Worm (Caenorhabditis elegans) whole organism, late embryonic: ENCODE measurements around the gene B0507.7.
"Not testable (repeated sequence)": the region's sequence is repeated elsewhere in the genome, so short reads cannot be mapped to it uniquely, and the experiment has no call there.

ENCODE experiments used
- F13H6.1 ChIP-seq: sonication (generic microtip); optimal IDR thresholded peaks from 2 replicates; lab custom pipeline; 2016; ENCODE audit warnings: missing genetic modification characterization, missing compliant biosample characterization
- K09A11.1 ChIP-seq: sonication (generic microtip); optimal IDR thresholded peaks from 2 replicates; lab custom pipeline; 2017; ENCODE audit warnings: antibody characterized with exemption, mild to moderate bottlenecking, missing genetic modification characterization, missing compliant biosample characterization; ENCODE audit not compliant: insufficient read depth
- T23F11.4 ChIP-seq: fragments of 200-800 bp; sonication (Bioruptor generic); optimal IDR thresholded peaks from 2 replicates; lab custom pipeline; 2018; ENCODE audit warnings: mild to moderate bottlenecking, missing genetic modification characterization, missing compliant biosample characterization
- elt-4 ChIP-seq: sonication (generic microtip); optimal IDR thresholded peaks from 2 replicates; lab custom pipeline; 2016; ENCODE audit warnings: missing genetic modification characterization, missing compliant biosample characterization
- hlh-30 ChIP-seq: sonication (generic microtip); optimal IDR thresholded peaks from 2 replicates; lab custom pipeline; 2017; ENCODE audit warnings: antibody characterized with exemption, missing genetic modification characterization, missing compliant biosample characterization; ENCODE audit not compliant: insufficient read depth
- lim-6 ChIP-seq: sonication (generic microtip); optimal IDR thresholded peaks from 2 replicates; lab custom pipeline; 2016; ENCODE audit warnings: missing genetic modification characterization, missing compliant biosample characterization
- nfya-1 ChIP-seq: sonication (generic microtip); optimal IDR thresholded peaks from 2 replicates; lab custom pipeline; 2017; ENCODE audit warnings: missing genetic modification characterization, mild to moderate bottlenecking, missing compliant biosample characterization, antibody characterized with exemption, moderate library complexity
- pax-1 ChIP-seq: fragments of 150-350 bp; optimal IDR thresholded peaks from 2 replicates; lab custom pipeline; 2014; ENCODE audit warnings: missing biosample characterization, missing genetic modification characterization
- sox-2 ChIP-seq: fragments of 200-800 bp; sonication (Bioruptor generic); IDR thresholded peaks from 2 replicates; pipeline ENCODE4 v1.3.6; 2022; ENCODE audit warnings: missing genetic modification reagents, missing genetic modification characterization, missing compliant biosample characterization
- tbx-7 ChIP-seq: sonication (generic microtip); optimal IDR thresholded peaks from 2 replicates; lab custom pipeline; 2016; ENCODE audit warnings: missing genotype, missing genetic modification characterization, missing compliant biosample characterization
- unc-42 ChIP-seq: sonication (generic microtip); optimal IDR thresholded peaks from 2 replicates; lab custom pipeline; 2016; ENCODE audit warnings: missing genotype, missing genetic modification characterization, missing compliant biosample characterization
- zip-5 ChIP-seq: sonication (generic microtip); optimal IDR thresholded peaks from 2 replicates; lab custom pipeline; 2016; ENCODE audit warnings: missing genetic modification characterization, missing compliant biosample characterization

The B0507.7 gene

DNA sequence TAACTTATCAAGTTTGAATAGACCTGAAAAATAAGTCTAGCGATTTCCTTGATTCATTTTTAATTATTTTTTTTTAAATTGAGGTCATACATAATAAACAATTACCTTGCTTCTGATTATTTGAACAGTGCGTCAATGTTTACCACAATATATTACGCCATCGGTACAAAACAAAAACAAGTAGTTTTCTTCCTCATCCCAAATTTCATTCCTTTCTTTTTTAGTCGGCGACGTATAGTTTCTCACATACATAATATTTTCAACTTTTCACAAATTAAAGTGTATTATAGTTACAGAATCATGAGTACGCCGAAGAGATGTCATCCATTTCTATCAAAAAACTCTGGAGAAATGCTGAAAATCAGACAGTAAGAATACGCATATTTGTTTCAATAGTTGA, 32.3 kb downstream of the B0507.7 start, which contains the start of gene droe-8:
TSS of gene droe-8 (plus strand) at position 301 of the 400 bp plus-strand sequence.
- not testable (repeated sequence) for TF ChIP-seq sox-2 (GFP tag; lab: Robert Waterston, UW); pax-1 (tag; lab: Kevin White, UChicago); zip-5
- TF ChIP-seq, all 69 proteins: peak for 0; not testable (repeated sequence) for 69

DNA sequence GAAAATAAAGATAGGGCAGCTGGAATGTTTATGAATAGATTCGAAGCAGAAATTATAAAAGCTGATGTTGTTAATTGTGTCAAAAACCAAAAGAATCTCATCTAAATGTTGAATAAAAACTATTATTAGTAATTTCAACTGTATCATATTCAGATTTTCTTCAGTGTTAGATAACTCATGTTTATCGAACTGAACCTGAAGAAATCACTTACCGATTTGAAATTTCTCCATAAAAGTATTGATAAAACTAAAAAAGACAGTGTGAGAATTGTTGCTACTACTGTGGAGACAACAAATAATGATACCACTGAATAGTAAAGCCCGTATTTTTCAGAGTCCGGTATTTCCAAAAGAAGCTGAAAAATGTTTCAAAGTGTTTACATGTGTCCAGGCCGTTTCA, 36.4 kb downstream of the B0507.7 start, which contains the start of gene ZC196.8:
TSS of gene ZC196.8 (minus strand) at position 101 of the 400 bp plus-strand sequence.
- TF ChIP-seq K09A11.1 (tag; lab: Kevin White, UChicago); tbx-7; unc-42 (tag; lab: Kevin White, UChicago): not testable (repeated sequence)

DNA sequence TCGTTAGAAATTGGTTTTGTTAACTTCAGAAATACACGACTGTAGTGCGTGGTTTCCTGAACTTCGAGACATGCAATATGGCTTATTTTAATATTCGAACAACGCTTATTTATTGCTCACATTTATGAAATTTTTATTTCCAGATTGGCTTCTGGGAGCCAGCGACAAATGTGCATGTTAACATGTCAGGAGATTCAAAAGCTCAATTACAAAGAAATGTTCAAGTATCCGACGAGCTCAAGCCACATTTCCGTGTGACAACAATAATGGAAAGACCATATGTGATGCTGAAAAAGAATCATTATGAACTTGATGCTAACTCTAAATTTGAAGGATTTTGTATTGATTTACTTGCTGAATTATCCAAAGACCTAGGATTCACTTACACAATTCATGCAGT, 40.1 kb downstream of the B0507.7 start:
- TF ChIP-seq nfya-1 (tag; lab: Kevin White, UChicago), result no peak
- TF ChIP-seq, all 69 proteins: peak for 0

DNA sequence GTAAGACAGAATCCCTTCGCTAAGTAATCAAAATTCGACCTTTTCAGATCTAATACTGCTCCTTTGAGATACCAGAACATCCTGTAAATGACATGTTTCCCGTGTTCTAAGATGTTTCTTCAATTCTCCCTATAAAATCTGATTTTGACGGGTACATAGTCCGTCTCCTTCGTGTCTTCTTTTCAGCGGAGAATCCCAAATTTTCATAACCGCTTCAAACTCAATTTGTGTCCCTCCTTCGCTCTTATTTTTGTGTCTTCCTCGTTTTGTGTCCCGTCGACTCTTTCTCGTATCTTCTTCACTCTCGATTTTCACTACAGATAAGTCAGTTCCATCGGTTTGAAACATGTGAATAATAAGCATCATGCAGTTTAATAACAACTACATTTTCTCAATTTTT, 42.3 kb downstream of the B0507.7 start, which contains the start of gene glr-5:
TSS of gene glr-5 (plus strand) at position 321 of the 400 bp plus-strand sequence.
- TF ChIP-seq unc-42 (tag; lab: Kevin White, UChicago) (peak; percentile 91), lim-6 (tag; lab: Kevin White, UChicago) (no peak)

DNA sequence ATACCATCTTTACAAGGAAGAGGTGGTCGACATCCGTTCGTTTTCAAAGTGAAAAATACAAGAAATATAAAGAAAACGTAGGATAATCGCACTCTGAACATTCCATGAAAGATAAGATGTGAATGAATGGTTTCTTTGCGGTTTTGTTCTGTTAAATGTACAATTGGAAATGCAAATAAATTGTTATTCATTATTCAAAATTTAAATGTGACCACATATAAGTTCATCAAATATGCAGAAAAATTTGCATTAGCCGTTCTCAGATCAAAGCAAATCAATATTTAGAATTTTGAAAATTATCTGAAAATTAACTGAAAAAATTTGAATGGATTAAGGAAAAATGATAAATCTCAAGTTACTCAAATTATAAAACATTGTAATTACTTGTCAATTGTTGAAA, 46.6 kb downstream of the B0507.7 start, which contains the start of gene ZC178.2:
TSS of gene ZC178.2 (minus strand) at position 101 of the 400 bp plus-strand sequence.
- no peak for TF ChIP-seq F13H6.1 (tag; lab: Kevin White, UChicago)
- TF ChIP-seq T23F11.4 (GFP tag; lab: Kevin White, UChicago), result no peak
- no peak for TF ChIP-seq hlh-30 (tag; lab: Kevin White, UChicago)
- TF ChIP-seq elt-4 (tag; lab: Kevin White, UChicago), result no peak
